Fruit fly (Drosophila melanogaster) whole organism, embryonic: Measurements from ENCODE around the gene CG9391.

ENCODE experiments used
- Bgb ChIP-seq: fragments of 200-800 bp; sonication (Bioruptor generic); IDR thresholded peaks from 2 replicates; pipeline ENCODE4 v1.3.6; 2022; ENCODE audit warnings: missing biosample characterization, missing genetic modification characterization; ENCODE audit not compliant: partially characterized antibody
- Blimp-1 ChIP-seq: fragments of 200-800 bp; sonication (Bioruptor generic); optimal IDR thresholded peaks from 3 replicates; lab custom pipeline; 2018; ENCODE audit warnings: missing biosample characterization, missing genetic modification characterization, mild to moderate bottlenecking, moderate library complexity, missing genetic modification reagents
- CG10462 ChIP-seq: fragments of 200-800 bp; sonication (Bioruptor generic); optimal IDR thresholded peaks from 2 replicates; lab custom pipeline; 2016; ENCODE audit warnings: missing biosample characterization, missing genetic modification characterization
- CG10959 ChIP-seq: fragments of 200-800 bp; sonication (Bioruptor generic); IDR thresholded peaks from 2 replicates; pipeline ENCODE4 v1.3.6; 2022; ENCODE audit warnings: missing biosample characterization, missing genetic modification characterization
- CG12104 ChIP-seq: fragments of 200-800 bp; sonication (Bioruptor generic); optimal IDR thresholded peaks from 3 replicates; lab custom pipeline; 2016; ENCODE audit warnings: missing biosample characterization, missing genetic modification characterization
- CG13123 ChIP-seq: fragments of 200-800 bp; sonication (Bioruptor generic); optimal IDR thresholded peaks from 2 replicates; lab custom pipeline; 2016; ENCODE audit warnings: missing biosample characterization, missing genetic modification characterization
- CG13894 ChIP-seq: fragments of 200-800 bp; sonication (Bioruptor generic); optimal IDR thresholded peaks from 3 replicates; lab custom pipeline; 2018; ENCODE audit warnings: missing biosample characterization, mild to moderate bottlenecking, missing genetic modification characterization, moderate library complexity
- CG15479 ChIP-seq: fragments of 200-800 bp; sonication (Bioruptor generic); optimal IDR thresholded peaks from 3 replicates; lab custom pipeline; 2019; ENCODE audit warnings: missing biosample characterization, mild to moderate bottlenecking, missing genetic modification characterization, moderate library complexity
- CG17385 ChIP-seq: fragments of 200-800 bp; sonication (Bioruptor generic); optimal IDR thresholded peaks from 3 replicates; lab custom pipeline; 2018; ENCODE audit warnings: missing biosample characterization, mild to moderate bottlenecking, missing genetic modification characterization
- CG18262 ChIP-seq: fragments of 200-800 bp; optimal IDR thresholded peaks from 3 replicates; lab custom pipeline; 2019; ENCODE audit warnings: missing biosample characterization, mild to moderate bottlenecking, missing genetic modification characterization, moderate library complexity
- CG2116 ChIP-seq: fragments of 200-800 bp; sonication (Bioruptor generic); optimal IDR thresholded peaks from 3 replicates; lab custom pipeline; 2018; ENCODE audit warnings: missing biosample characterization, mild to moderate bottlenecking, missing genetic modification characterization
- CG2120 ChIP-seq: fragments of 200-800 bp; sonication (Bioruptor generic); optimal IDR thresholded peaks from 3 replicates; lab custom pipeline; 2016; ENCODE audit warnings: missing biosample characterization, missing genetic modification characterization
- CG2678 ChIP-seq: fragments of 200-800 bp; sonication (Bioruptor generic); optimal IDR thresholded peaks from 3 replicates; lab custom pipeline; 2019; ENCODE audit warnings: missing biosample characterization, mild to moderate bottlenecking, missing genetic modification characterization, moderate library complexity
- CG2712 ChIP-seq: fragments of 200-800 bp; optimal IDR thresholded peaks from 3 replicates; lab custom pipeline; 2019; ENCODE audit warnings: missing biosample characterization, mild to moderate bottlenecking, missing genetic modification characterization, moderate library complexity
- CG2889 ChIP-seq: fragments of 200-800 bp; sonication (Bioruptor generic); IDR thresholded peaks from 3 replicates; pipeline ENCODE4 v1.3.6; 2022; ENCODE audit warnings: missing biosample characterization, missing genetic modification characterization
- CG31365 ChIP-seq: fragments of 200-800 bp; sonication (Bioruptor generic); optimal IDR thresholded peaks from 2 replicates; lab custom pipeline; 2018; ENCODE audit warnings: missing biosample characterization, mild to moderate bottlenecking, missing genetic modification characterization
- CG31388 ChIP-seq: fragments of 200-800 bp; sonication (Bioruptor generic); optimal IDR thresholded peaks from 2 replicates; lab custom pipeline; 2016; ENCODE audit warnings: missing biosample characterization, missing genetic modification characterization
- CG4328 ChIP-seq: fragments of 200-800 bp; sonication (Bioruptor generic); optimal IDR thresholded peaks from 3 replicates; lab custom pipeline; 2017; ENCODE audit warnings: missing biosample characterization, missing genetic modification reagents, missing genetic modification characterization
- CG5180 ChIP-seq: fragments of 200-800 bp; sonication (Bioruptor generic); optimal IDR thresholded peaks from 3 replicates; lab custom pipeline; 2017; ENCODE audit warnings: missing biosample characterization, missing genetic modification characterization, mild to moderate bottlenecking, moderate library complexity, missing genetic modification reagents
- CG7271 ChIP-seq: fragments of 200-800 bp; sonication (Bioruptor generic); optimal IDR thresholded peaks from 2 replicates; lab custom pipeline; 2018; ENCODE audit warnings: missing biosample characterization, mild to moderate bottlenecking, missing genetic modification characterization, moderate library complexity
- CG7357 ChIP-seq: fragments of 200-800 bp; sonication (Bioruptor generic); IDR thresholded peaks from 3 replicates; pipeline ENCODE4 v1.3.6; 2022; ENCODE audit warnings: missing biosample characterization, missing genetic modification characterization
- CG8388 ChIP-seq: fragments of 200-800 bp; sonication (Bioruptor generic); optimal IDR thresholded peaks from 2 replicates; lab custom pipeline; 2019; ENCODE audit warnings: missing biosample characterization, mild to moderate bottlenecking, missing genetic modification characterization, moderate library complexity
- CG8478 ChIP-seq: fragments of >200 bp; optimal IDR thresholded peaks from 2 replicates; lab custom pipeline; 2018
- CG8924 ChIP-seq: fragments of 200-800 bp; optimal IDR thresholded peaks from 3 replicates; lab custom pipeline; 2019; ENCODE audit warnings: missing biosample characterization, mild to moderate bottlenecking, missing genetic modification characterization, moderate library complexity
- E2f1 ChIP-seq: fragments of 200-800 bp; sonication (Bioruptor generic); IDR thresholded peaks from 2 replicates; pipeline ENCODE4 v1.3.6; 2022; ENCODE audit warnings: missing biosample characterization, missing genetic modification characterization
- HmgD ChIP-seq: fragments of 200-800 bp; sonication (Bioruptor generic); optimal IDR thresholded peaks from 3 replicates; lab custom pipeline; 2016; ENCODE audit warnings: missing biosample characterization, missing genetic modification characterization
- Hmr ChIP-seq: fragments of 200-800 bp; sonication (Bioruptor generic); optimal IDR thresholded peaks from 3 replicates; lab custom pipeline; 2017; ENCODE audit warnings: mild to moderate bottlenecking, missing biosample characterization, missing genetic modification reagents, missing genetic modification characterization
- Hr3 ChIP-seq: fragments of 200-800 bp; sonication (Bioruptor generic); optimal IDR thresholded peaks from 3 replicates; lab custom pipeline; 2016; ENCODE audit warnings: missing biosample characterization, missing genetic modification characterization
- Mad ChIP-seq: fragments of 200-800 bp; sonication (Bioruptor generic); optimal IDR thresholded peaks from 2 replicates; lab custom pipeline; 2016; ENCODE audit warnings: missing biosample characterization, missing genetic modification characterization
- Max ChIP-seq: fragments of 200-800 bp; sonication (Bioruptor generic); optimal IDR thresholded peaks from 2 replicates; lab custom pipeline; 2016; ENCODE audit warnings: missing biosample characterization, mild to moderate bottlenecking, missing genetic modification characterization
- Poxn ChIP-seq: fragments of 200-800 bp; sonication (Bioruptor generic); IDR thresholded peaks from 2 replicates; pipeline ENCODE4 v1.3.6; 2022; ENCODE audit warnings: missing biosample characterization, missing genetic modification characterization
- amos ChIP-seq: fragments of 200-800 bp; sonication (Bioruptor generic); IDR thresholded peaks from 2 replicates; pipeline ENCODE4 v1.3.6; 2022; ENCODE audit warnings: missing biosample characterization, missing genetic modification characterization; ENCODE audit not compliant: partially characterized antibody
- az2 ChIP-seq: fragments of 200-800 bp; sonication (Bioruptor generic); optimal IDR thresholded peaks from 3 replicates; lab custom pipeline; 2016; ENCODE audit warnings: missing biosample characterization, missing genetic modification characterization
- ems ChIP-seq: fragments of 200-800 bp; sonication (Bioruptor generic); optimal IDR thresholded peaks from 3 replicates; lab custom pipeline; 2016; ENCODE audit warnings: missing biosample characterization, missing genetic modification characterization
- eve ChIP-seq, 2 experiments: fragments of >200 bp; optimal IDR thresholded peaks; 2 replicates each; lab custom pipeline; 2017; ENCODE audit warnings: missing biosample characterization in 2 of 2, missing genetic modification characterization in 2 of 2
- fru ChIP-seq: fragments of >200 bp; optimal IDR thresholded peaks from 2 replicates; lab custom pipeline; 2017
- gce ChIP-seq: fragments of 200-800 bp; sonication (Bioruptor generic); IDR thresholded peaks from 3 replicates; pipeline ENCODE4 v1.3.6; 2022; ENCODE audit warnings: missing biosample characterization, missing genetic modification characterization
- hkb ChIP-seq, 2 experiments: fragments of 200-800 bp in 1 of 2; fragments of >200 bp in 1 of 2; sonication (Bioruptor generic) in 1 of 2; IDR thresholded peaks in 1 of 2; optimal IDR thresholded peaks in 1 of 2; 2 replicates each; pipeline versions ENCODE4 v1.3.6 to Lab custom; 2017 to 2022; ENCODE audit warnings: missing biosample characterization in 1 of 2, missing genetic modification characterization in 1 of 2
- inv ChIP-seq: fragments of 200-800 bp; sonication (Bioruptor generic); IDR thresholded peaks from 2 replicates; pipeline ENCODE4 v1.3.6; 2022; ENCODE audit warnings: missing biosample characterization, missing genetic modification characterization; ENCODE audit not compliant: partially characterized antibody
- lbe ChIP-seq: fragments of 200-800 bp; sonication (Bioruptor generic); optimal IDR thresholded peaks from 2 replicates; lab custom pipeline; 2016; ENCODE audit warnings: missing biosample characterization, mild to moderate bottlenecking, missing genetic modification characterization
- peb ChIP-seq: fragments of 200-800 bp; sonication (Bioruptor generic); IDR thresholded peaks from 2 replicates; pipeline ENCODE4 v1.3.6; 2022; ENCODE audit warnings: missing biosample characterization, missing genetic modification characterization
- psq ChIP-seq: fragments of 200-800 bp; sonication (Bioruptor generic); optimal IDR thresholded peaks from 2 replicates; lab custom pipeline; 2017; ENCODE audit warnings: missing biosample characterization, missing genetic modification characterization
- shn ChIP-seq: fragments of 200-800 bp; sonication (Bioruptor generic); optimal IDR thresholded peaks from 3 replicates; lab custom pipeline; 2016; ENCODE audit warnings: missing biosample characterization, missing genetic modification characterization
- sima ChIP-seq: fragments of 200-800 bp; sonication (Bioruptor generic); optimal IDR thresholded peaks from 2 replicates; lab custom pipeline; 2016; ENCODE audit warnings: missing biosample characterization, missing genetic modification characterization
- sqz ChIP-seq: fragments of 200-800 bp; sonication (Bioruptor generic); optimal IDR thresholded peaks from 3 replicates; lab custom pipeline; 2018; ENCODE audit warnings: missing biosample characterization, mild to moderate bottlenecking, missing genetic modification characterization
- ssp ChIP-seq: fragments of 200-800 bp; sonication (Bioruptor generic); IDR thresholded peaks from 2 replicates; pipeline ENCODE4 v1.3.6; 2022; ENCODE audit warnings: missing biosample characterization, missing genetic modification characterization
- tgo ChIP-seq: fragments of 200-800 bp; sonication (Bioruptor generic); IDR thresholded peaks from 3 replicates; pipeline ENCODE4 v1.3.6; 2022; ENCODE audit warnings: missing biosample characterization, missing genetic modification characterization
- tin ChIP-seq: fragments of 200-800 bp; sonication (Bioruptor generic); optimal IDR thresholded peaks from 3 replicates; lab custom pipeline; 2016; ENCODE audit warnings: missing biosample characterization, missing genetic modification characterization
- tup ChIP-seq: fragments of 200-800 bp; sonication (Bioruptor generic); optimal IDR thresholded peaks from 2 replicates; lab custom pipeline; 2016; ENCODE audit warnings: missing biosample characterization, mild to moderate bottlenecking, missing genetic modification characterization, moderate library complexity
- vnd ChIP-seq: fragments of 200-800 bp; sonication (Bioruptor generic); IDR thresholded peaks from 3 replicates; pipeline ENCODE4 v1.3.6; 2022; ENCODE audit warnings: missing biosample characterization, missing genetic modification characterization; ENCODE audit not compliant: partially characterized antibody
- vvl ChIP-seq: fragments of 200-800 bp; sonication (Bioruptor generic); IDR thresholded peaks from 2 replicates; pipeline ENCODE4 v1.3.6; 2022; ENCODE audit warnings: missing biosample characterization, missing genetic modification characterization

The CG9391 gene

DNA sequence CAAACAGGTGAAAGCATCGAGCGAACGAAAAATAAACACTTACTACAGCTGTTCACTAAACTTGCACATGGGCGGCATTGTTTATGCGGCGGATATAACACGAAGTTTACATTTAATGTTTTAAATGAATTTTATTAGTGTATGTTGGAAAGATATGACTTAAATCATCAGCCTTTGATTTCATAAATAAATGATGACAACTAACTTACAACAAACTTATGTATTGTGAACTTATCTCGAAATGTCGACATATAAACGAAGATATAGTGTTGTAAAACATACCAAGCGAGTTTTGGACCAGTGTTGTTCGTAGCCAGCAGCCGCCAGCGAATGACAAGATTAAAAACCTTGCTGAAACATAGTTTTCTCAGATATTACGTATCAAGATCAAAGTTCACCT is 36.3 kb upstream of the CG9391 start, which contains the start of the genes CG11309 and CG7632 (continued):
- TF ChIP-seq shn (GFP tag; lab: Kevin White, UChicago) (peak; percentile 95), CG7271 (peak; percentile 100), Bgb (GFP tag; lab: Robert Waterston, UW) (peak; percentile 41; the same call in 1 of the 2 replicates), vvl (GFP tag; lab: Robert Waterston, UW) (peak; percentile 100), Max (GFP tag; lab: Kevin White, UChicago) (peak; percentile 99), gce (GFP tag; lab: Robert Waterston, UW) (peak; percentile 98), CG2116 (GFP tag; lab: Kevin White, UChicago) (peak; percentile 93), CG8388 (GFP tag; lab: Kevin White, UChicago) (peak; percentile 100), peb (GFP tag; lab: Robert Waterston, UW) (peak; percentile 96), CG15479 (GFP tag; lab: Kevin White, UChicago) (peak; percentile 81), ssp (GFP tag; lab: Robert Waterston, UW) (peak; percentile 82), CG12104 (GFP tag; lab: Kevin White, UChicago) (peak; percentile 100), CG7357 (peak; percentile 85), E2f1 (GFP tag; lab: Robert Waterston, UW) (peak; percentile 97), CG31388 (GFP tag; lab: Kevin White, UChicago) (peak; percentile 95), CG18262 (peak; percentile 100), Poxn (GFP tag; lab: Robert Waterston, UW) (peak; percentile 84), ems (GFP tag; lab: Kevin White, UChicago) (peak; percentile 99), sima (peak; percentile 98), CG2678 (tag; lab: Kevin White, UChicago) (peak; percentile 100), tgo (GFP tag; lab: Robert Waterston, UW) (peak; percentile 97), hkb (optimal IDR thresholded peaks at IDR 0.05; lab: Kevin White, UChicago) (peak; percentile 30), hkb (GFP tag; IDR thresholded peaks at IDR 0.05; lab: Robert Waterston, UW) (peak; percentile 100), CG31365 (tag; lab: Kevin White, UChicago) (peak; percentile 96), CG8924 (tag; lab: Kevin White, UChicago) (peak; percentile 100), az2 (GFP tag; lab: Kevin White, UChicago) (peak; percentile 99), Mad (GFP tag; lab: Kevin White, UChicago) (peak; percentile 98), Hr3 (GFP tag; lab: Kevin White, UChicago) (peak; percentile 97), amos (GFP tag; lab: Robert Waterston, UW) (peak; percentile 33; the same call in 1 of the 2 replicates), Hmr (GFP tag; lab: Kevin White, UChicago) (peak; percentile 100), CG2120 (peak; percentile 99), sqz (peak; percentile 99), Blimp-1 (peak; percentile 99), CG17385 (GFP tag; lab: Kevin White, UChicago) (peak; percentile 99), tin (peak; percentile 99), CG5180 (peak; percentile 94), CG13894 (tag; lab: Kevin White, UChicago) (peak; percentile 99), CG10462 (peak; percentile 98), CG2889 (GFP tag; lab: Robert Waterston, UW) (peak; percentile 94), CG8478 (lab: Kevin White, UChicago) (no peak), fru (lab: Kevin White, UChicago) (no peak), inv (GFP tag; lab: Robert Waterston, UW) (no peak), tup (GFP tag; lab: Kevin White, UChicago) (peak; percentile 98), vnd (GFP tag; lab: Robert Waterston, UW) (no peak), psq (GFP tag; lab: Kevin White, UChicago) (peak; percentile 93), HmgD (GFP tag; lab: Kevin White, UChicago) (peak; percentile 97), eve (GFP tag; optimal IDR thresholded peaks at IDR 0.05; lab: Kevin White, UChicago) (peak; percentile 65 to 100), CG4328 (GFP tag; lab: Kevin White, UChicago) (peak; percentile 100), CG2712 (tag; lab: Kevin White, UChicago) (peak; percentile 100), lbe (peak; percentile 99), CG13123 (GFP tag; lab: Kevin White, UChicago) (peak; percentile 97), CG10959 (GFP tag; lab: Robert Waterston, UW) (peak; percentile 97)
